Fruit fly (Drosophila melanogaster) whole organism, embryonic: Measurements from ENCODE around the gene Mgat4b.

ENCODE experiments used
- Adf1 ChIP-seq: fragments of 200-800 bp; sonication (Bioruptor generic); IDR thresholded peaks from 2 replicates; pipeline ENCODE4 v1.3.6; 2022; ENCODE audit warnings: missing biosample characterization, missing genetic modification characterization
- Awh ChIP-seq: fragments of 200-800 bp; sonication (Bioruptor generic); IDR thresholded peaks from 2 replicates; pipeline ENCODE4, ENCODE4 v1.3.6; 2022; ENCODE audit warnings: missing biosample characterization, missing genetic modification characterization
- B-H1 ChIP-seq: fragments of 200-800 bp; sonication (Bioruptor generic); IDR thresholded peaks from 3 replicates; pipeline ENCODE4 v1.3.6; 2022; ENCODE audit warnings: missing biosample characterization, missing genetic modification characterization
- Bdp1 ChIP-seq: fragments of 200-800 bp; sonication (Bioruptor generic); optimal IDR thresholded peaks from 3 replicates; lab custom pipeline; 2016; ENCODE audit warnings: missing biosample characterization, missing genetic modification characterization
- CG11695 ChIP-seq: fragments of 200-800 bp; sonication (Bioruptor generic); IDR thresholded peaks from 3 replicates; pipeline ENCODE4 v1.3.6; 2022; ENCODE audit warnings: missing biosample characterization, missing genetic modification characterization
- CG1233 ChIP-seq: fragments of 200-800 bp; sonication (Bioruptor generic); optimal IDR thresholded peaks from 4 replicates; lab custom pipeline; 2018; ENCODE audit warnings: missing biosample characterization, mild to moderate bottlenecking, missing genetic modification characterization
- CG12769 ChIP-seq: fragments of 200-800 bp; sonication (Bioruptor generic); optimal IDR thresholded peaks from 2 replicates; lab custom pipeline; 2019; ENCODE audit warnings: missing biosample characterization, mild to moderate bottlenecking, missing genetic modification characterization, moderate library complexity
- CG12942 ChIP-seq: fragments of 200-800 bp; sonication (Bioruptor generic); optimal IDR thresholded peaks from 3 replicates; lab custom pipeline; 2016; ENCODE audit warnings: missing biosample characterization, missing genetic modification characterization
- CG14441 ChIP-seq: fragments of 200-800 bp; sonication (Bioruptor generic); IDR thresholded peaks from 2 replicates; pipeline ENCODE4 v1.3.6; 2022; ENCODE audit warnings: missing biosample characterization, missing genetic modification characterization
- CG1529 ChIP-seq: fragments of 200-800 bp; sonication (Bioruptor generic); optimal IDR thresholded peaks from 3 replicates; lab custom pipeline; 2018; ENCODE audit warnings: missing biosample characterization, missing genetic modification characterization
- CG17328 ChIP-seq: fragments of 200-800 bp; sonication (Bioruptor generic); IDR thresholded peaks from 2 replicates; pipeline ENCODE4 v1.3.6; 2022; ENCODE audit warnings: missing biosample characterization, missing genetic modification characterization
- CG32532 ChIP-seq: fragments of 200-800 bp; sonication (Bioruptor generic); IDR thresholded peaks from 2 replicates; pipeline ENCODE4 v1.3.6; 2022; ENCODE audit warnings: missing biosample characterization, missing genetic modification characterization
- CG34224 ChIP-seq: fragments of 200-800 bp; sonication (Bioruptor generic); IDR thresholded peaks from 3 replicates; pipeline ENCODE4 v1.3.6; 2022; ENCODE audit warnings: missing biosample characterization, missing genetic modification characterization; ENCODE audit not compliant: partially characterized antibody
- CG3726 ChIP-seq: fragments of 200-800 bp; sonication (Bioruptor generic); IDR thresholded peaks from 3 replicates; pipeline ENCODE4, ENCODE4 v1.3.6; 2022; ENCODE audit warnings: missing biosample characterization, missing genetic modification characterization
- CG42726 ChIP-seq: fragments of 200-800 bp; sonication (Bioruptor generic); IDR thresholded peaks from 2 replicates; pipeline ENCODE4 v1.3.6; 2022; ENCODE audit warnings: missing biosample characterization, missing genetic modification characterization; ENCODE audit not compliant: partially characterized antibody
- CG4360 ChIP-seq: fragments of 200-800 bp; sonication (Bioruptor generic); IDR thresholded peaks from 2 replicates; pipeline ENCODE4 v1.3.6; 2022; ENCODE audit warnings: missing biosample characterization, missing genetic modification characterization
- CG7745 ChIP-seq: fragments of 200-800 bp; sonication (Bioruptor generic); optimal IDR thresholded peaks from 2 replicates; lab custom pipeline; 2018; ENCODE audit warnings: missing biosample characterization, mild to moderate bottlenecking, missing genetic modification characterization, moderate library complexity
- CG7963 ChIP-seq: fragments of 200-800 bp; sonication (Bioruptor generic); IDR thresholded peaks from 3 replicates; pipeline ENCODE4 v1.3.6; 2022; ENCODE audit warnings: missing biosample characterization, missing genetic modification characterization; ENCODE audit not compliant: partially characterized antibody
- Dip2 ChIP-seq: fragments of 200-800 bp; sonication (Bioruptor generic); IDR thresholded peaks from 2 replicates; pipeline ENCODE4 v1.3.6; 2022; ENCODE audit warnings: missing biosample characterization, missing genetic modification characterization
- Drgx ChIP-seq: fragments of 200-800 bp; sonication (Bioruptor generic); IDR thresholded peaks from 2 replicates; pipeline ENCODE4 v1.3.6; 2022; ENCODE audit warnings: missing biosample characterization, missing genetic modification characterization
- Elba2 ChIP-seq: fragments of 200-800 bp; sonication (Bioruptor generic); optimal IDR thresholded peaks from 3 replicates; lab custom pipeline; 2016; ENCODE audit warnings: missing biosample characterization, missing genetic modification characterization
- HmgD ChIP-seq: fragments of 200-800 bp; sonication (Bioruptor generic); optimal IDR thresholded peaks from 3 replicates; lab custom pipeline; 2016; ENCODE audit warnings: missing biosample characterization, missing genetic modification characterization
- Hr78 ChIP-seq, 2 experiments: fragments of 200-800 bp in 1 of 2; fragments of >200 bp in 1 of 2; sonication (Bioruptor generic) in 1 of 2; optimal IDR thresholded peaks; 2 replicates each; lab custom pipeline; 2017 to 2019; ENCODE audit warnings: missing biosample characterization in 2 of 2, missing genetic modification characterization in 2 of 2, mild to moderate bottlenecking in 1 of 2, moderate library complexity in 1 of 2
- Mad ChIP-seq: fragments of 200-800 bp; sonication (Bioruptor generic); optimal IDR thresholded peaks from 2 replicates; lab custom pipeline; 2016; ENCODE audit warnings: missing biosample characterization, missing genetic modification characterization
- Max ChIP-seq: fragments of 200-800 bp; sonication (Bioruptor generic); optimal IDR thresholded peaks from 2 replicates; lab custom pipeline; 2016; ENCODE audit warnings: missing biosample characterization, mild to moderate bottlenecking, missing genetic modification characterization
- Neu2 ChIP-seq: fragments of 200-800 bp; sonication (Bioruptor generic); optimal IDR thresholded peaks from 3 replicates; lab custom pipeline; 2016; ENCODE audit warnings: missing biosample characterization, missing genetic modification characterization, borderline replicate concordance
- Pdp1 ChIP-seq, 2 experiments: fragments of 200-800 bp; sonication (Bioruptor generic); optimal IDR thresholded peaks; 3 replicates each; lab custom pipeline; 2016; ENCODE audit warnings: missing biosample characterization in 2 of 2, missing genetic modification characterization in 2 of 2, mild to moderate bottlenecking in 1 of 2, moderate library complexity in 1 of 2
- Ptx1 ChIP-seq: fragments of 200-800 bp; sonication (Bioruptor generic); IDR thresholded peaks from 2 replicates; pipeline ENCODE4 v1.3.6; 2022; ENCODE audit warnings: missing biosample characterization, missing genetic modification characterization
- Xrp1 ChIP-seq: fragments of 200-800 bp; sonication (Bioruptor generic); IDR thresholded peaks from 2 replicates; pipeline ENCODE4 v1.3.6; 2022; ENCODE audit warnings: missing biosample characterization, missing genetic modification characterization
- al ChIP-seq: fragments of 200-800 bp; sonication (Bioruptor generic); IDR thresholded peaks from 2 replicates; pipeline ENCODE4 v1.3.6; 2022; ENCODE audit warnings: missing biosample characterization, missing genetic modification characterization
- bcd ChIP-seq: fragments of 200-800 bp; sonication (Bioruptor generic); optimal IDR thresholded peaks from 2 replicates; lab custom pipeline; 2017; ENCODE audit warnings: missing biosample characterization, mild to moderate bottlenecking, missing genetic modification characterization
- bsh ChIP-seq, 2 experiments: fragments of 200-800 bp; sonication (Bioruptor generic); optimal IDR thresholded peaks; 2 replicates each; lab custom pipeline; 2017 to 2018; ENCODE audit warnings: mild to moderate bottlenecking in 2 of 2, missing biosample characterization in 2 of 2, missing genetic modification characterization in 2 of 2, moderate library complexity in 1 of 2
- cg ChIP-seq: fragments of 200-800 bp; sonication (Bioruptor generic); optimal IDR thresholded peaks from 3 replicates; lab custom pipeline; 2019; ENCODE audit warnings: missing biosample characterization, mild to moderate bottlenecking, missing genetic modification characterization, moderate library complexity
- chif ChIP-seq, 2 experiments: fragments of 200-800 bp; sonication (Bioruptor generic); optimal IDR thresholded peaks; 3 replicates each; lab custom pipeline; 2016; ENCODE audit warnings: missing biosample characterization in 2 of 2, missing genetic modification characterization in 2 of 2
- ci ChIP-seq: fragments of 200-800 bp; sonication (Bioruptor generic); IDR thresholded peaks from 3 replicates; pipeline ENCODE4 v1.3.6; 2022; ENCODE audit warnings: missing biosample characterization, missing genetic modification characterization
- crol ChIP-seq: fragments of 200-800 bp; sonication (Bioruptor generic); IDR thresholded peaks from 2 replicates; pipeline ENCODE4 v1.3.6; 2022; ENCODE audit warnings: missing biosample characterization, missing genetic modification characterization
- danr ChIP-seq: fragments of 200-800 bp; sonication (Bioruptor generic); IDR thresholded peaks from 2 replicates; pipeline ENCODE4 v1.3.6; 2022; ENCODE audit warnings: missing biosample characterization, missing genetic modification characterization
- ken ChIP-seq: fragments of 200-800 bp; sonication (Bioruptor generic); IDR thresholded peaks from 3 replicates; pipeline ENCODE4 v1.3.6; 2022; ENCODE audit warnings: missing biosample characterization, missing genetic modification characterization
- pan ChIP-seq, 4 experiments: fragments of >200 bp in 3 of 4; fragments of 200-800 bp in 1 of 4; sonication (Bioruptor generic) in 1 of 4; optimal IDR thresholded peaks in 3 of 4; IDR thresholded peaks in 1 of 4; 2 replicates each; pipeline versions ENCODE4 v1.3.6 to Lab custom; 2017 to 2022; ENCODE audit warnings: missing biosample characterization in 2 of 4, missing genetic modification characterization in 2 of 4, mixed read lengths in 1 of 4
- pita ChIP-seq: fragments of 200-800 bp; sonication (Bioruptor generic); optimal IDR thresholded peaks from 2 replicates; lab custom pipeline; 2017; ENCODE audit warnings: missing biosample characterization, mild to moderate bottlenecking, missing genetic modification characterization
- row ChIP-seq: fragments of 200-800 bp; sonication (Bioruptor generic); IDR thresholded peaks from 3 replicates; pipeline ENCODE4 v1.3.6; 2022; ENCODE audit warnings: missing biosample characterization, missing genetic modification characterization
- slbo ChIP-seq: fragments of 200-800 bp; sonication (Bioruptor generic); IDR thresholded peaks from 2 replicates; pipeline ENCODE4 v1.3.6; 2022; ENCODE audit warnings: missing biosample characterization, missing genetic modification characterization
- sna ChIP-seq: fragments of 200-800 bp; sonication (Bioruptor generic); IDR thresholded peaks from 2 replicates; pipeline ENCODE4 v1.3.6; 2022; ENCODE audit warnings: missing biosample characterization, missing genetic modification characterization; ENCODE audit not compliant: partially characterized antibody
- stc ChIP-seq: fragments of 200-800 bp; sonication (Bioruptor generic); IDR thresholded peaks from 2 replicates; pipeline ENCODE4 v1.3.6; 2022; ENCODE audit warnings: missing biosample characterization, missing genetic modification characterization
- tgo ChIP-seq: fragments of 200-800 bp; sonication (Bioruptor generic); IDR thresholded peaks from 3 replicates; pipeline ENCODE4 v1.3.6; 2022; ENCODE audit warnings: missing biosample characterization, missing genetic modification characterization
- zf30C ChIP-seq: fragments of 200-800 bp; sonication (Bioruptor generic); optimal IDR thresholded peaks from 3 replicates; lab custom pipeline; 2018; ENCODE audit warnings: missing biosample characterization, mild to moderate bottlenecking, missing genetic modification characterization
- zfh1 ChIP-seq: fragments of 200-800 bp; sonication (Bioruptor generic); IDR thresholded peaks from 3 replicates; pipeline ENCODE4 v1.3.6; 2022; ENCODE audit warnings: missing biosample characterization, missing genetic modification characterization

Gene Mgat4b

DNA sequence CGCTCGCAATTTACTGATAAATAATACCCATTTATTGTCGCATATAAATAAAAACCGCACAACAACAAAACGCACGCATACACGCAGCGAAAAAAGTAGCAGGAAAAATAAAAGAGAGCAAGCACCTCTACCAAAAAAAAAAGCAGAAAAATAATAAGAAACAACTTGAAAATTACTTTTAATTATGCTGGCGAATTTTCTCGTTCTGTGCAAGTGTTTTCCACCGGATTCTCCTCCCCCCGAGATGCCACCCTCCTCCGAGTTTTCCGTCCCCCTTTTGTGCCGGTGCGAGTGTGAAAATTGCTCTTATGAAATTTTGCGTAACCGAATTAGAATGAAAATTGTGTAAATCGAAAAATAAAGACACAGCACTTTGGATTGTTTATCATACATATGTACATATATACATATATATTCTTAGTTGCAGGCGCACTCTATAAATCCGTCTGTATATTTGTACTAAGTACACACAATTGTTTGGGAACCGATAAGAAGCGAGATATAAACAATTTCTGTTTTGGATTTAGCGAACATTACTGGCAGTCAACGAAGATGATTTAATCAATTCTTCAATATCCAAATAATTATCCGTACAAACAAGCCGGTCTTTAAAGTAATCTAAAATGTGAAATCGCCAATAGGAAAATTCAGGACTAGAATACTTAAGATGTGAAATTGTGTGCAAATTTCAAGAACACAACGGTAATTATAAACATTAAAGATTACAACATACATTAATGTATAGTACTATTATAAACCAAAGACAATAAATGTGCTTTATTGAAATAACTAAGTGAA lies 22.0 kb upstream of the Mgat4b start:
- TF ChIP-seq Xrp1 (GFP tag; lab: Robert Waterston, UW) (peak; percentile 25; the same call in 1 of the 2 replicates), Awh (GFP tag; lab: Robert Waterston, UW) (peak; percentile 57; the same call in 1 of the 2 replicates), zfh1 (GFP tag; lab: Robert Waterston, UW) (0 out of 3 replicates have a peak, but pooled peaks have one; percentile 22), ken (GFP tag; lab: Robert Waterston, UW) (0 out of 3 replicates have a peak, but pooled peaks have one; percentile 29), slbo (GFP tag; lab: Robert Waterston, UW) (peak; percentile 58), bcd (GFP tag; lab: Kevin White, UChicago) (no peak), crol (GFP tag; lab: Robert Waterston, UW) (peak; percentile 67), CG12769 (tag; lab: Kevin White, UChicago) (no peak), B-H1 (GFP tag; lab: Robert Waterston, UW) (peak; percentile 18; the same call in 1 of the 3 replicates), row (peak; percentile 30; the same call in 1 of the 3 replicates), pan (optimal IDR thresholded peaks at IDR 0.05; lab: Kevin White, UChicago) (no peak), pan (GFP tag; optimal IDR thresholded peaks at IDR 0.05 in 1 of 2, IDR thresholded peaks at IDR 0.05 in 1 of 2) (peak in 1 of 2 experiments; percentile 25), Ptx1 (GFP tag; lab: Robert Waterston, UW) (0 out of 2 replicates have a peak, but pooled peaks have one; percentile 17), CG11695 (GFP tag; lab: Robert Waterston, UW) (0 out of 3 replicates have a peak, but pooled peaks have one; percentile 14), CG1233 (GFP tag; lab: Kevin White, UChicago) (no peak), CG1529 (no peak), Pdp1 (GFP tag; optimal IDR thresholded peaks at IDR 0.05; lab: Kevin White, UChicago) (peak in 1 of 2 experiments; percentile 63), CG7963 (GFP tag; lab: Robert Waterston, UW) (no peak), Drgx (GFP tag; lab: Robert Waterston, UW) (0 out of 2 replicates have a peak, but pooled peaks have one; percentile 18), CG3726 (GFP tag; lab: Robert Waterston, UW) (no peak), Elba2 (GFP tag; lab: Kevin White, UChicago) (peak; percentile 90), Neu2 (GFP tag; lab: Kevin White, UChicago) (no peak), CG42726 (GFP tag; lab: Robert Waterston, UW) (no peak), CG14441 (GFP tag; lab: Robert Waterston, UW) (peak; percentile 28; the same call in 1 of the 2 replicates), tgo (GFP tag; lab: Robert Waterston, UW) (peak; percentile 32; the same call in 1 of the 3 replicates), al (GFP tag; lab: Robert Waterston, UW) (0 out of 2 replicates have a peak, but pooled peaks have one; percentile 8), zf30C (GFP tag; lab: Kevin White, UChicago) (peak; percentile 87), sna (GFP tag; lab: Robert Waterston, UW) (no peak), CG4360 (0 out of 2 replicates have a peak, but pooled peaks have one; percentile 43), bsh (GFP tag; optimal IDR thresholded peaks at IDR 0.05; lab: Kevin White, UChicago) (no peak), CG32532 (GFP tag; lab: Robert Waterston, UW) (peak; percentile 47; the same call in 1 of the 2 replicates), Hr78 (GFP tag; optimal IDR thresholded peaks at IDR 0.05; lab: Kevin White, UChicago) (no peak), stc (peak; percentile 48; the same call in 1 of the 2 replicates), chif (GFP tag; optimal IDR thresholded peaks at IDR 0.05; lab: Kevin White, UChicago) (peak in 1 of 2 experiments; percentile 10), CG17328 (GFP tag; lab: Robert Waterston, UW) (peak; percentile 16; the same call in 1 of the 2 replicates), ci (0 out of 3 replicates have a peak, but pooled peaks have one; percentile 25)

DNA sequence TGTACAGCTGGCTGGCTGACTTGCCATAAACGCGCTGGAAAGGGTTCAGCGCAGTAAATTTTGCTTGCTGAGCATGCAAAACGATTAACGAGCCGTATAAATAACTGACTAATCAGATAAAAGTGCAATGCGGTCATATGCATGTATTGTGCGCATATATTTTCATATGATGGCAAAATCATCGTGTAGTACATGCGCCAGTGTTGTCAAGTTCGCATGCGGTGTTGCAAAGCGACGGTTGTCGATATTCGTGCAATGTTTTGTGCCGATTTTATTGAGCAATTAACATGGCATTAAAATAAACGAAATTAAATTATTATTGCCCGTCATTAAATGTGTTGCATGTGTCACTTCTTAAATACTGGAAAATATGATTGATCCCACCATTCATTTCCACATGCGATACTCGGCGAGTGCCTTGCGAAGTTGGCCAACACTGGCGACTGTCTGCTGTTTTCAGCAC lies 21.1 kb upstream of the Mgat4b start:
- no peak for TF ChIP-seq Dip2
- TF ChIP-seq cg (GFP tag; lab: Kevin White, UChicago) = peak; percentile 46
- peak; percentile 86 for TF ChIP-seq Mad (GFP tag; lab: Kevin White, UChicago)
- TF ChIP-seq pita (GFP tag; lab: Kevin White, UChicago) = no peak
- no peak for TF ChIP-seq CG7745 (tag; lab: Kevin White, UChicago)
- TF ChIP-seq CG12942 = peak; percentile 82
- TF ChIP-seq CG42726 (GFP tag; lab: Robert Waterston, UW) = peak; percentile 63
- TF ChIP-seq CG34224 (GFP tag; lab: Robert Waterston, UW) = peak; percentile 86
- peak; percentile 83 for TF ChIP-seq Bdp1 (GFP tag; lab: Kevin White, UChicago)
- peak; percentile 88 for TF ChIP-seq HmgD (GFP tag; lab: Kevin White, UChicago)
- peak; percentile 79 for TF ChIP-seq Max
- TF ChIP-seq Adf1 (GFP tag; lab: Robert Waterston, UW) = peak; percentile 43
- peak; percentile 67 for TF ChIP-seq danr (GFP tag; lab: Robert Waterston, UW)
